Fruit fly (Drosophila melanogaster) whole organism, prepupa: ENCODE results near the gene CG43139.

ENCODE experiments used
- CG15336 ChIP-seq: fragments of 200-800 bp; sonication (Bioruptor generic); IDR thresholded peaks from 2 replicates; pipeline ENCODE4 v1.3.6; 2022; ENCODE audit warnings: missing biosample characterization, missing genetic modification characterization
- Hr4 ChIP-seq: fragments of 200-800 bp; sonication (Bioruptor generic); optimal IDR thresholded peaks from 3 replicates; lab custom pipeline; 2016; ENCODE audit warnings: missing biosample characterization, missing genetic modification characterization
- dsx ChIP-seq: fragments of 200-800 bp; optimal IDR thresholded peaks from 3 replicates; lab custom pipeline; 2019; ENCODE audit warnings: missing biosample characterization, mild to moderate bottlenecking, missing genetic modification characterization, moderate library complexity; ENCODE audit not compliant: poor library complexity, severe bottlenecking
- lz ChIP-seq: fragments of 200-800 bp; sonication (Bioruptor generic); optimal IDR thresholded peaks from 3 replicates; lab custom pipeline; 2016; ENCODE audit warnings: missing biosample characterization, missing genetic modification characterization

DNA sequence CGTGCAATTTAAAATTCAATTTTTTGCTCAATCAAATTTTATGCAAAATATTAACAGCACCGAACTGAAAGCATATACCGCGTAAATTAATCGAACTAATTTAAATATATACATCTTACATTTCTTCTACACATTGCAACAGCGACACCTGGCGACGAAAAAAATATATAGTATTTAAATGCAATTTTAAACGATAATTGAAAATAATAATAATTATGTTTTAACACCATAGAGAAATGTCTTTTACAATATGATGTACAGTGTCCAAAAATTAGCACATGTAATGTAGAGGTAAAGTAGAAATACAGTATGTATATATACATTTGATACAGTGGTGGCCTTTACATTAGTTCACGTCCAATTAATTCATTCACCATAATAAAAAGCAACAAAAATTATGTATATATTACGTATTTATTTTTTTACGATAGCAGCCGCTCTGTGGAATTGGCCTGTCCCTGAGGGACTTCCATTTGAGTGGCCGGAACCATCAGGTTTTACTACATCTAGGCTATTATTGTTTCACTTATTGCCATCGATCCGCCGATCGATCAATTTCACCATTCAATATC, 45.6 kb upstream of the CG43139 start:
- TF ChIP-seq Hr4 = no peak
- no peak for TF ChIP-seq dsx
- TF ChIP-seq lz (GFP tag; lab: Kevin White, UChicago) = no peak
- TF ChIP-seq CG15336 (GFP tag; lab: Robert Waterston, UW) = no peak
